Fruit fly (Drosophila melanogaster): ENCODE results near the gene Spindly.

The Spindly gene

DNA sequence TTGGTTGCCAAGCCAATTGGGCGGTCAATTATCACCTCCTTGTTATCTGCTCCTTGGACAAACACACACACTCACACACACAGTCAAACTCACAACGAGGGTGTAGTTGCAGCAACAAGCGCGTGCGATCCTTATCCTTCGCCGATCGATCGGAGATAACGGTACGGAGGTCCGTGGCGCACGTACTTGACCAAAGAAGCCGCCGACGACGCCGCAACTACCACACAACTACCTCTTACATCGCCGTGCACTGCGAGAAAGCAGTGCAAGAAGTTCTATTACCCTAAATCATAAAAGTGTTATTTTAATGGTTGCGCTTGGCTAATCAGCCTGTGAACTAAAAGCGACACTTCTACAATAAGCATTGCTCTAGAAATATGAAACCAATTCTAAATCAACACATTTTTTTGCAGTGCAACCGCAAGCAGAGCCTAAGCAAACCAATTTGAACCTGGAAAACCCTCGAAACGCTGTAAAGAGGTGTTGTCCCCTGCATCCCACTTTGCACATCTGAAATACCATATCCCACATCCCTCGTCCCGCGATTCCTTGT, 2.9 kb upstream of the Spindly start (continued):
- TF ChIP-seq CG10959 (GFP tag; IDR thresholded peaks at IDR 0.05) (peak; percentile 82), Hr3 (GFP tag; optimal IDR thresholded peaks at IDR 0.05) (peak; percentile 11), CG17361 (GFP tag; IDR thresholded peaks at IDR 0.05) (peak; percentile 52; the same call in 2 of the 3 replicates), CG11504 (tag; optimal IDR thresholded peaks at IDR 0.05) (peak; percentile 51), CG6765 (GFP tag; optimal IDR thresholded peaks at IDR 0.05) (no peak), Med (GFP tag) (peak; percentile 90), ranshi (GFP tag; IDR thresholded peaks at IDR 0.05) (peak; percentile 33; the same call in 1 of the 2 replicates), CG33213 (GFP tag; optimal IDR thresholded peaks at IDR 0.05) (peak; percentile 42), CG1529 (GFP tag; optimal IDR thresholded peaks at IDR 0.05) (no peak)

DNA sequence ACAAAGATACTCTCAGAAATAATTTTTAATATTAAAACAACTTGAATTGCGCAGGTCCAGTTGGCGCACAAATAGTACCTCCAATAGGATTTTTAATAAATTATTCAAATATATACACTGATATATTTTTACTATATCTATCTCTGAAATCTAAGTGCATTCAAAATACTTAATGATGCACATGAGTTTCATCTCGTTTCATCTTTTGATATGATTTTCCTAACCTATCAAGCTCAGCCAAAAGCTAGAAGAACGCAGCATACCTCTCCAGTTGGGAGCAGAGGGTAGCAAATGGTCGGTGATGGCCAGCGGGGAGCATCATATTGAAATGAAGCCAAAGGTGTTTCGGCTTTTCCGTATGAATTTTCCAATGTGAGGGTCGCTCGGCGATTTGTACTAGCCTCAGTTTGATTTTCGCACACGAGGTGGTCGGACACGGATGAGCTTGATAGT, 5.4 kb downstream of the Spindly start, which contains the start of gene CG8852:
TSS of gene CG8852 (plus strand) at position 403 of the 453 bp plus-strand sequence.
- TF ChIP-seq CG17385 (GFP tag; optimal IDR thresholded peaks at IDR 0.05) (peak; percentile 3), CG9817 (tag; optimal IDR thresholded peaks at IDR 0.05) (peak; percentile 8), CG17829 (tag; optimal IDR thresholded peaks at IDR 0.05) (no peak), grn (GFP tag; optimal IDR thresholded peaks at IDR 0.05) (no peak), CG3838 (GFP tag; optimal IDR thresholded peaks at IDR 0.05) (no peak), Dbx (GFP tag; IDR thresholded peaks at IDR 0.05) (0 out of 3 replicates have a peak, but pooled peaks have one; percentile 17), Ssrp (tag; optimal IDR thresholded peaks at IDR 0.05) (peak; percentile 7), lov (optimal IDR thresholded peaks at IDR 0.05) (no peak), lov (GFP tag; IDR thresholded peaks at IDR 0.05) (no peak), so (GFP tag; IDR thresholded peaks at IDR 0.05) (0 out of 3 replicates have a peak, but pooled peaks have one; percentile 13), ken (GFP tag; IDR thresholded peaks at IDR 0.05) (no peak), B-H2 (GFP tag; optimal IDR thresholded peaks at IDR 0.05) (no peak), gsb (GFP tag; IDR thresholded peaks at IDR 0.05) (no peak), Ada2b (GFP tag; IDR thresholded peaks at IDR 0.05) (no peak), Opbp (GFP tag; IDR thresholded peaks at IDR 0.05; ENCODE audit: partially characterized antibody) (no peak), CG7786 (GFP tag; optimal IDR thresholded peaks at IDR 0.05) (no peak), CG9609 (GFP tag; optimal IDR thresholded peaks at IDR 0.05) (no peak), sisA (GFP tag; IDR thresholded peaks at IDR 0.05) (peak; percentile 51), CG12744 (GFP tag; optimal IDR thresholded peaks at IDR 0.05) (no peak), pum (GFP tag; optimal IDR thresholded peaks at IDR 0.05) (no peak), D19B (GFP tag; optimal IDR thresholded peaks at IDR 0.05) (peak; percentile 65), crc (GFP tag; optimal IDR thresholded peaks at IDR 0.05) (no peak), CG11093 (GFP tag; IDR thresholded peaks at IDR 0.05) (0 out of 3 replicates have a peak, but pooled peaks have one; percentile 8), luna (GFP tag; optimal IDR thresholded peaks at IDR 0.05) (no peak), CG12236 (GFP tag; optimal IDR thresholded peaks at IDR 0.05) (no peak), CG5180 (GFP tag; optimal IDR thresholded peaks at IDR 0.05) (no peak), dan (GFP tag; IDR thresholded peaks at IDR 0.05) (no peak), CG13894 (tag; optimal IDR thresholded peaks at IDR 0.05) (no peak), CG9932 (GFP tag; IDR thresholded peaks at IDR 0.05) (peak; percentile 60), CG6854 (GFP tag; optimal IDR thresholded peaks at IDR 0.05) (no peak), sens-2 (GFP tag; IDR thresholded peaks at IDR 0.05) (no peak), CG14050 (GFP tag; IDR thresholded peaks at IDR 0.05) (no peak), CG14965 (GFP tag; optimal IDR thresholded peaks at IDR 0.05; ENCODE audit: borderline replicate concordance) (no peak), Hr3 (GFP tag; optimal IDR thresholded peaks at IDR 0.05) (peak; percentile 16), tgo (GFP tag; IDR thresholded peaks at IDR 0.05) (0 out of 3 replicates have a peak, but pooled peaks have one; percentile 18), dpn (GFP tag; optimal IDR thresholded peaks at IDR 0.05) (peak in 1 of 2 experiments; percentile 9), Chrac-16 (GFP tag; optimal IDR thresholded peaks at IDR 0.05) (no peak), Rfx (GFP tag; IDR thresholded peaks at IDR 0.05) (peak; percentile 60; the same call in 1 of the 2 replicates), CG10565 (GFP tag; optimal IDR thresholded peaks at IDR 0.05) (no peak), bbx (GFP tag; IDR thresholded peaks at IDR 0.05; ENCODE audit: partially characterized antibody) (no peak), sqz (GFP tag; optimal IDR thresholded peaks at IDR 0.05) (no peak), Fer3 (tag; optimal IDR thresholded peaks at IDR 0.05) (no peak)

All from whole organism, embryonic.